Fruit fly (Drosophila melanogaster): ENCODE measurements around the gene CG11841.

DNA sequence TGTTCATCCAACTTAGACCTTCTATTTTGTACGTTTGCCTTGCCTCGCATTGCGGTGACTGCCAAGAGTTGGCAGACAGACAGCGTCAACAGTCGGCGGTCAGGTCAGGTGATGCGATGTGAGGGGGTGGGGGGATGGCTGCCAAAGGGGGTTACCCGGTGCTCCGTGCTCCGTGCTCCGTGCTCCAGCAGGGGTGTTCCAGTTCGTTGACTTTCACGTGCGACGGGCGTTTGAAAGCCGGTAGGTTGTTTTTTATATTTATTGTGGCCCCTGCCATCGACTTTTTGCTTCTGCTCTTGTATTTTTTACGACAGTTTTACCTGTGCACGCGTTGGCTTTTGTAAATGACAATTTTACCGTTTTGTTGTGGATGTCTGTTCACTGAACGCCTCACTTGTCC lies 31.2 kb downstream of the CG11841 start:
- TF ChIP-seq Myc (optimal IDR thresholded peaks at IDR 0.05) (no peak), Sin3A (optimal IDR thresholded peaks at IDR 0.05) (no peak), ttk (optimal IDR thresholded peaks at IDR 0.05) (no peak), psq (optimal IDR thresholded peaks at IDR 0.05) (no peak)

Measured in Kc167 (cell line).